Fruit fly (Drosophila melanogaster) whole organism, embryonic: ENCODE data around the gene Muc18B.

Experiments
- Asciz ChIP-seq: fragments of 200-800 bp; sonication (Bioruptor generic); optimal IDR thresholded peaks from 2 replicates; lab custom pipeline; 2017; ENCODE audit warnings: missing biosample characterization, mild to moderate bottlenecking, missing genetic modification characterization, missing genetic modification reagents
- B-H1 ChIP-seq: fragments of 200-800 bp; sonication (Bioruptor generic); IDR thresholded peaks from 3 replicates; pipeline ENCODE4 v1.3.6; 2022; ENCODE audit warnings: missing biosample characterization, missing genetic modification characterization
- CG10321 ChIP-seq: fragments of 200-800 bp; sonication (Bioruptor generic); IDR thresholded peaks from 2 replicates; pipeline ENCODE4 v1.3.6; 2022; ENCODE audit warnings: missing biosample characterization, missing genetic modification characterization
- CG10654 ChIP-seq: fragments of 200-800 bp; sonication (Bioruptor generic); optimal IDR thresholded peaks from 2 replicates; lab custom pipeline; 2016; ENCODE audit warnings: missing biosample characterization, missing genetic modification characterization
- CG12219 ChIP-seq: fragments of 200-800 bp; sonication (Bioruptor generic); optimal IDR thresholded peaks from 3 replicates; lab custom pipeline; 2018; ENCODE audit warnings: missing biosample characterization, mild to moderate bottlenecking, missing genetic modification characterization
- CG12391 ChIP-seq: fragments of 200-800 bp; sonication (Bioruptor generic); optimal IDR thresholded peaks from 3 replicates; lab custom pipeline; 2018; ENCODE audit warnings: missing biosample characterization, mild to moderate bottlenecking, missing genetic modification characterization, moderate library complexity
- CG14014 ChIP-seq: fragments of 200-800 bp; sonication (Bioruptor generic); IDR thresholded peaks from 2 replicates; pipeline ENCODE4 v1.3.6; 2022; ENCODE audit warnings: missing biosample characterization, missing genetic modification characterization
- CG14050 ChIP-seq: fragments of 200-800 bp; sonication (Bioruptor generic); IDR thresholded peaks from 3 replicates; pipeline ENCODE4 v1.3.6; 2022; ENCODE audit warnings: missing biosample characterization, missing genetic modification characterization
- CG15269 ChIP-seq: fragments of 200-800 bp; sonication (Bioruptor generic); optimal IDR thresholded peaks from 2 replicates; lab custom pipeline; 2018; ENCODE audit warnings: missing biosample characterization, mild to moderate bottlenecking, missing genetic modification characterization, moderate library complexity
- CG15514 ChIP-seq: fragments of 200-800 bp; sonication (Bioruptor generic); optimal IDR thresholded peaks from 3 replicates; lab custom pipeline; 2017; ENCODE audit warnings: missing biosample characterization, missing genetic modification characterization, mild to moderate bottlenecking, moderate library complexity, missing genetic modification reagents
- CG15696 ChIP-seq: fragments of 200-800 bp; sonication (Bioruptor generic); optimal IDR thresholded peaks from 2 replicates; lab custom pipeline; 2019; ENCODE audit warnings: missing biosample characterization, mild to moderate bottlenecking, missing genetic modification characterization, moderate library complexity
- CG1603 ChIP-seq: fragments of 200-800 bp; sonication (Bioruptor generic); optimal IDR thresholded peaks from 2 replicates; lab custom pipeline; 2019; ENCODE audit warnings: missing biosample characterization, mild to moderate bottlenecking, missing genetic modification characterization, moderate library complexity
- CG17568 ChIP-seq: fragments of 200-800 bp; sonication (Bioruptor generic); optimal IDR thresholded peaks from 2 replicates; lab custom pipeline; 2018; ENCODE audit warnings: missing biosample characterization, mild to moderate bottlenecking, missing genetic modification characterization, moderate library complexity
- CG18619 ChIP-seq: fragments of 200-800 bp; sonication (Bioruptor generic); optimal IDR thresholded peaks from 3 replicates; lab custom pipeline; 2017; ENCODE audit warnings: missing biosample characterization, mild to moderate bottlenecking, missing genetic modification characterization
- CG2889 ChIP-seq: fragments of 200-800 bp; sonication (Bioruptor generic); IDR thresholded peaks from 3 replicates; pipeline ENCODE4 v1.3.6; 2022; ENCODE audit warnings: missing biosample characterization, missing genetic modification characterization
- CG5245 ChIP-seq: fragments of 200-800 bp; sonication (Bioruptor generic); optimal IDR thresholded peaks from 3 replicates; lab custom pipeline; 2016; ENCODE audit warnings: missing biosample characterization, missing genetic modification characterization
- CG6272 ChIP-seq: fragments of 200-800 bp; sonication (Bioruptor generic); IDR thresholded peaks from 2 replicates; pipeline ENCODE4 v1.3.6; 2022; ENCODE audit warnings: missing biosample characterization, missing genetic modification characterization
- CG6689 ChIP-seq: fragments of 200-800 bp; sonication (Bioruptor generic); IDR thresholded peaks from 2 replicates; pipeline ENCODE4 v1.3.6; 2022; ENCODE audit warnings: missing biosample characterization, missing genetic modification characterization
- CG8359 ChIP-seq: fragments of 200-800 bp; sonication (Bioruptor generic); optimal IDR thresholded peaks from 2 replicates; lab custom pipeline; 2017; ENCODE audit warnings: missing biosample characterization, mild to moderate bottlenecking, missing genetic modification characterization, borderline replicate concordance
- Deaf1 ChIP-seq: fragments of 200-800 bp; optimal IDR thresholded peaks from 3 replicates; lab custom pipeline; 2019; ENCODE audit warnings: missing biosample characterization, mild to moderate bottlenecking, missing genetic modification characterization, moderate library complexity
- Mes4 ChIP-seq: fragments of 200-800 bp; sonication (Bioruptor generic); optimal IDR thresholded peaks from 2 replicates; lab custom pipeline; 2016; ENCODE audit warnings: missing biosample characterization, missing genetic modification characterization
- Oaz ChIP-seq: fragments of 200-800 bp; sonication (Bioruptor generic); IDR thresholded peaks from 2 replicates; pipeline ENCODE4 v1.3.6; 2022; ENCODE audit warnings: missing biosample characterization, missing genetic modification characterization
- Ptx1 ChIP-seq: fragments of 200-800 bp; sonication (Bioruptor generic); IDR thresholded peaks from 2 replicates; pipeline ENCODE4 v1.3.6; 2022; ENCODE audit warnings: missing biosample characterization, missing genetic modification characterization
- Sox102F ChIP-seq: fragments of 200-800 bp; sonication (Bioruptor generic); optimal IDR thresholded peaks from 2 replicates; lab custom pipeline; 2018; ENCODE audit warnings: missing biosample characterization, mild to moderate bottlenecking, missing genetic modification characterization, moderate library complexity
- Sry-β ChIP-seq: fragments of 200-800 bp; sonication (Bioruptor generic); optimal IDR thresholded peaks from 2 replicates; lab custom pipeline; 2018; ENCODE audit warnings: missing biosample characterization, mild to moderate bottlenecking, missing genetic modification characterization, moderate library complexity
- amos ChIP-seq: fragments of 200-800 bp; sonication (Bioruptor generic); IDR thresholded peaks from 2 replicates; pipeline ENCODE4 v1.3.6; 2022; ENCODE audit warnings: missing biosample characterization, missing genetic modification characterization; ENCODE audit not compliant: partially characterized antibody
- caup ChIP-seq: fragments of 200-800 bp; sonication (Bioruptor generic); optimal IDR thresholded peaks from 3 replicates; lab custom pipeline; 2017; ENCODE audit warnings: missing biosample characterization, mild to moderate bottlenecking, missing genetic modification characterization, moderate library complexity; ENCODE audit not compliant: severe bottlenecking
- chm ChIP-seq: fragments of 200-800 bp; sonication (Bioruptor generic); IDR thresholded peaks from 2 replicates; pipeline ENCODE4 v1.3.6; 2022; ENCODE audit warnings: missing biosample characterization, missing genetic modification characterization
- dati ChIP-seq: fragments of 200-800 bp; sonication (Bioruptor generic); IDR thresholded peaks from 2 replicates; pipeline ENCODE4 v1.3.6; 2022; ENCODE audit warnings: missing biosample characterization, missing genetic modification characterization
- dimm ChIP-seq: fragments of 200-800 bp; sonication (Bioruptor generic); IDR thresholded peaks from 2 replicates; pipeline ENCODE4 v1.3.6; 2022; ENCODE audit warnings: missing biosample characterization, missing genetic modification characterization
- dmrt11E ChIP-seq: fragments of 200-800 bp; sonication (Bioruptor generic); optimal IDR thresholded peaks from 3 replicates; lab custom pipeline; 2018; ENCODE audit warnings: missing biosample characterization, mild to moderate bottlenecking, missing genetic modification characterization, moderate library complexity
- ems ChIP-seq: fragments of 200-800 bp; sonication (Bioruptor generic); optimal IDR thresholded peaks from 3 replicates; lab custom pipeline; 2016; ENCODE audit warnings: missing biosample characterization, missing genetic modification characterization
- gem ChIP-seq: fragments of 200-800 bp; sonication (Bioruptor generic); optimal IDR thresholded peaks from 2 replicates; lab custom pipeline; 2019; ENCODE audit warnings: missing biosample characterization, mild to moderate bottlenecking, missing genetic modification characterization, moderate library complexity
- grau ChIP-seq: fragments of 200-800 bp; optimal IDR thresholded peaks from 3 replicates; lab custom pipeline; 2019; ENCODE audit warnings: missing biosample characterization, mild to moderate bottlenecking, missing genetic modification characterization, moderate library complexity
- hbn ChIP-seq: fragments of 200-800 bp; sonication (Bioruptor generic); IDR thresholded peaks from 2 replicates; pipeline ENCODE4 v1.3.6; 2022; ENCODE audit warnings: missing biosample characterization, missing genetic modification characterization; ENCODE audit not compliant: partially characterized antibody
- ind ChIP-seq: fragments of 200-800 bp; sonication (Bioruptor generic); optimal IDR thresholded peaks from 3 replicates; lab custom pipeline; 2016; ENCODE audit warnings: missing biosample characterization, missing genetic modification characterization
- jumu ChIP-seq: fragments of 200-800 bp; sonication (Bioruptor generic); optimal IDR thresholded peaks from 3 replicates; lab custom pipeline; 2016; ENCODE audit warnings: missing biosample characterization, missing genetic modification characterization
- lmd ChIP-seq: fragments of 200-800 bp; sonication (Bioruptor generic); IDR thresholded peaks from 2 replicates; pipeline ENCODE4 v1.3.6; 2022; ENCODE audit warnings: missing biosample characterization, missing genetic modification characterization
- luna ChIP-seq: fragments of 200-800 bp; sonication (Bioruptor generic); optimal IDR thresholded peaks from 2 replicates; lab custom pipeline; 2016; ENCODE audit warnings: missing biosample characterization, missing genetic modification characterization
- pb ChIP-seq: fragments of 200-800 bp; sonication (Bioruptor generic); optimal IDR thresholded peaks from 3 replicates; lab custom pipeline; 2016; ENCODE audit warnings: missing biosample characterization, missing genetic modification characterization
- pita ChIP-seq: fragments of 200-800 bp; sonication (Bioruptor generic); optimal IDR thresholded peaks from 2 replicates; lab custom pipeline; 2017; ENCODE audit warnings: missing biosample characterization, mild to moderate bottlenecking, missing genetic modification characterization
- sd ChIP-seq: fragments of 200-800 bp; sonication (Bioruptor generic); optimal IDR thresholded peaks from 3 replicates; lab custom pipeline; 2018; ENCODE audit warnings: missing biosample characterization, mild to moderate bottlenecking, missing genetic modification characterization, moderate library complexity
- sim ChIP-seq: fragments of 200-800 bp; sonication (Bioruptor generic); IDR thresholded peaks from 2 replicates; pipeline ENCODE4 v1.3.6; 2022; ENCODE audit warnings: missing biosample characterization, missing genetic modification characterization
- slbo ChIP-seq: fragments of 200-800 bp; sonication (Bioruptor generic); IDR thresholded peaks from 2 replicates; pipeline ENCODE4 v1.3.6; 2022; ENCODE audit warnings: missing biosample characterization, missing genetic modification characterization
- slp2 ChIP-seq: fragments of 200-800 bp; sonication (Bioruptor generic); optimal IDR thresholded peaks from 2 replicates; lab custom pipeline; 2016; ENCODE audit warnings: missing biosample characterization, missing genetic modification characterization
- sqz ChIP-seq: fragments of 200-800 bp; sonication (Bioruptor generic); optimal IDR thresholded peaks from 3 replicates; lab custom pipeline; 2018; ENCODE audit warnings: missing biosample characterization, mild to moderate bottlenecking, missing genetic modification characterization
- twi ChIP-seq: fragments of 200-800 bp; optimal IDR thresholded peaks from 2 replicates; lab custom pipeline; 2019; ENCODE audit warnings: missing biosample characterization, mild to moderate bottlenecking, missing genetic modification characterization, moderate library complexity
- tx ChIP-seq: fragments of 200-800 bp; sonication (Bioruptor generic); optimal IDR thresholded peaks from 2 replicates; lab custom pipeline; 2016; ENCODE audit warnings: missing biosample characterization, missing genetic modification characterization
- wor ChIP-seq: fragments of 200-800 bp; sonication (Bioruptor generic); IDR thresholded peaks from 2 replicates; pipeline ENCODE4 v1.3.6; 2022; ENCODE audit warnings: missing biosample characterization, missing genetic modification characterization
- zf30C ChIP-seq: fragments of 200-800 bp; sonication (Bioruptor generic); optimal IDR thresholded peaks from 3 replicates; lab custom pipeline; 2018; ENCODE audit warnings: missing biosample characterization, mild to moderate bottlenecking, missing genetic modification characterization

Muc18B gene

DNA sequence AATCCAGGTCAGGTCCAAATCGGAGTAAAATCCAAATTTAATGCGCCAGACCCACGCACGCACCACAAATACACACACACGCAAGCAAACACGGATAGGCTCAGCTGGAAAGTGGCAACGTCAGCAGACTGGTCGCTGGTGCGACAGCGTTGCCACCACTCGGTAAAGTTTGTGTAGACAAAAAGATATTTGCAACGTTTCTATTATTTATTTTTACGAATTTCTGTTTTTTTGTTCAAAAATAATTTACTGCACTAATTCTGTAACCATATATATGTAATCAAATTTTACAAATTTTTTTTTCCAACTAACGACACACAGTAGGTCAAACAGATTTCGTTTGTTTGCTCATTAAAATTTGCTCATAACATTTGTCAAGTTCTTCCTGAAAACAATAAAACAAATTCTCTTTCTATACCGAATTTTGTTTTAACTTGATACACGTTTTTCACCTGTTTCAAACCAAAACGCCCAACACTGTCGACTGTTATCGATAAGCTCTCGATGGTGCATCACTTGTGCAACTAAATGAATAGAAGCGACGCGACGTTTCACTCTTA is 35.5 kb upstream of the Muc18B start, which contains the start of the genes CG7556 and CG7453 (continued):
- TF ChIP-seq gem (tag; lab: Kevin White, UChicago) (peak; percentile 86), CG15514 (GFP tag; lab: Kevin White, UChicago) (peak; percentile 65), Asciz (GFP tag; lab: Kevin White, UChicago) (peak; percentile 20), dmrt11E (tag; lab: Kevin White, UChicago) (peak; percentile 73), dimm (GFP tag; lab: Robert Waterston, UW) (no peak), luna (GFP tag; lab: Kevin White, UChicago) (peak; percentile 25), Sry-β (GFP tag; lab: Kevin White, UChicago) (peak; percentile 92), Deaf1 (tag; lab: Kevin White, UChicago) (peak; percentile 40), CG12391 (tag; lab: Kevin White, UChicago) (peak; percentile 89), CG14014 (GFP tag; lab: Robert Waterston, UW) (peak; percentile 41; the same call in 1 of the 2 replicates), CG10654 (GFP tag; lab: Kevin White, UChicago) (peak; percentile 72), CG5245 (GFP tag; lab: Kevin White, UChicago) (peak; percentile 64), chm (GFP tag; lab: Robert Waterston, UW) (no peak), CG12219 (GFP tag; lab: Kevin White, UChicago) (peak; percentile 47), sd (tag; lab: Kevin White, UChicago) (peak; percentile 4), zf30C (GFP tag; lab: Kevin White, UChicago) (peak; percentile 64), Ptx1 (GFP tag; lab: Robert Waterston, UW) (peak; percentile 73), lmd (peak; percentile 56), jumu (GFP tag; lab: Kevin White, UChicago) (peak; percentile 75), slbo (GFP tag; lab: Robert Waterston, UW) (peak; percentile 80), CG6272 (GFP tag; lab: Robert Waterston, UW) (peak; percentile 63; the same call in 1 of the 2 replicates), CG6689 (GFP tag; lab: Robert Waterston, UW) (peak; percentile 76), ems (GFP tag; lab: Kevin White, UChicago) (peak; percentile 71), CG1603 (peak; percentile 12), tx (GFP tag; lab: Kevin White, UChicago) (peak; percentile 82), Sox102F (peak; percentile 71), pb (peak; percentile 45), caup (GFP tag; lab: Kevin White, UChicago) (peak; percentile 42), pita (GFP tag; lab: Kevin White, UChicago) (no peak), dati (GFP tag; lab: Robert Waterston, UW) (no peak), CG17568 (peak; percentile 44), CG2889 (GFP tag; lab: Robert Waterston, UW) (0 out of 3 replicates have a peak, but pooled peaks have one; percentile 54), Oaz (GFP tag; lab: Robert Waterston, UW) (no peak), slp2 (peak; percentile 78), CG10321 (GFP tag; lab: Robert Waterston, UW) (no peak), hbn (no peak), CG8359 (GFP tag; lab: Kevin White, UChicago) (no peak), CG15269 (tag; lab: Kevin White, UChicago) (peak; percentile 77), CG14050 (no peak; the same call in 2 of the 3 replicates), ind (GFP tag; lab: Kevin White, UChicago) (peak; percentile 78), CG15696 (tag; lab: Kevin White, UChicago) (peak; percentile 74), Mes4 (GFP tag; lab: Kevin White, UChicago) (peak; percentile 54), amos (no peak), twi (peak; percentile 49), sqz (GFP tag; lab: Kevin White, UChicago) (no peak), wor (GFP tag; lab: Robert Waterston, UW) (peak; percentile 54; the same call in 1 of the 2 replicates), CG18619 (GFP tag; lab: Kevin White, UChicago) (peak; percentile 64), grau (tag; lab: Kevin White, UChicago) (peak; percentile 76), sim (GFP tag; lab: Robert Waterston, UW) (no peak), B-H1 (GFP tag; lab: Robert Waterston, UW) (peak; percentile 27; the same call in 1 of the 3 replicates)
